Worm (Caenorhabditis elegans) whole organism, young adult: ENCODE measurements around the gene K02D10.4.

ENCODE experiments used
- B0035.1 ChIP-seq: sonication (generic microtip); optimal IDR thresholded peaks from 2 replicates; lab custom pipeline; 2016; ENCODE audit warnings: missing genetic modification characterization, mild to moderate bottlenecking, missing compliant biosample characterization, missing genotype, missing genetic modification reagents
- D2030.7 ChIP-seq: fragments of 200-800 bp; sonication (Bioruptor generic); IDR thresholded peaks from 2 replicates; pipeline ENCODE4 v1.3.6; 2022; ENCODE audit warnings: missing genetic modification reagents, missing genetic modification characterization, missing compliant biosample characterization
- akir-1 ChIP-seq: fragments of 200-800 bp; sonication (Bioruptor generic); optimal IDR thresholded peaks from 2 replicates; lab custom pipeline; 2018; ENCODE audit warnings: mild to moderate bottlenecking, missing genetic modification characterization, moderate library complexity, missing compliant biosample characterization
- athp-1 ChIP-seq: sonication (generic microtip); optimal IDR thresholded peaks from 2 replicates; lab custom pipeline; 2017; ENCODE audit warnings: mild to moderate bottlenecking, missing genetic modification characterization, missing compliant biosample characterization
- chd-7 ChIP-seq: sonication (generic microtip); optimal IDR thresholded peaks from 2 replicates; lab custom pipeline; 2016; ENCODE audit warnings: mild to moderate bottlenecking, missing genetic modification characterization, moderate library complexity, missing compliant biosample characterization
- lsy-27 ChIP-seq: sonication (generic microtip); optimal IDR thresholded peaks from 2 replicates; lab custom pipeline; 2017; ENCODE audit warnings: missing genetic modification characterization, mild to moderate bottlenecking, missing compliant biosample characterization, antibody characterized with exemption, missing genotype, borderline replicate concordance; ENCODE audit not compliant: insufficient read depth
- nfya-2 ChIP-seq: fragments of 200-800 bp; sonication (Bioruptor generic); IDR thresholded peaks from 2 replicates; pipeline ENCODE4 v1.3.6; 2022; ENCODE audit warnings: missing genetic modification reagents, missing genetic modification characterization, missing compliant biosample characterization
- repo-1 ChIP-seq: sonication (generic microtip); optimal IDR thresholded peaks from 2 replicates; lab custom pipeline; 2017; ENCODE audit warnings: mild to moderate bottlenecking, missing genetic modification characterization, missing compliant biosample characterization
- sptf-2 ChIP-seq: fragments of 200-800 bp; sonication (Bioruptor generic); optimal IDR thresholded peaks from 2 replicates; lab custom pipeline; 2018; ENCODE audit warnings: mild to moderate bottlenecking, missing genetic modification characterization, missing compliant biosample characterization
- unc-130 ChIP-seq: sonication (generic microtip); optimal IDR thresholded peaks from 2 replicates; lab custom pipeline; 2016; ENCODE audit warnings: missing genetic modification reagents, missing genetic modification characterization, missing compliant biosample characterization
- zfh-2 ChIP-seq: fragments of 200-800 bp; sonication (Bioruptor generic); conservative IDR thresholded peaks from 2 replicates; pipeline ENCODE4 v1.3.6; 2022; ENCODE audit warnings: missing genetic modification reagents, missing genetic modification characterization, missing compliant biosample characterization

DNA sequence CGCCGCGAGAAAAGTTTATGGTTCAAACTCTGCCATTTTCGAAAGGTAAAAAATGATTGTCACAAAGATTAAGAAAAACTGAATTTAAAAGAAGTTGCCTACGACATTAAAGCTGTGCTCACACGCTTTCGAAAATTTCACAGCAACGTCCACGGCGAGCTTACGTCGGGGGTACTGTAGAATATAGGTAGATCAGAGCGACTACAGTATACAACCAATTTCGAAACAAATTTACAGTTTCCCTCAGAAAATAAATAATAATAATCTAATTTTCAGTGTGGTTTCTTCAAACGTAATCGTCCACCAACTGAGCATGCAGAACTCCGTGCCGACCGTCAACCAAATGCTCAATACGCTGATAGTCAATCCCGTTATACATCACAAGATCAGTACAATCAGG lies 44.7 kb upstream of the K02D10.4 start:
- TF ChIP-seq nfya-2 (GFP tag; lab: Robert Waterston, UW) (no peak), unc-130 (no peak), sptf-2 (GFP tag; lab: Kevin White, UChicago) (no peak), lsy-27 (tag; lab: Kevin White, UChicago) (no peak), chd-7 (no peak), repo-1 (tag; lab: Kevin White, UChicago) (no peak), zfh-2 (GFP tag; lab: Robert Waterston, UW) (no peak), B0035.1 (tag; lab: Kevin White, UChicago) (no peak), akir-1 (GFP tag; lab: Kevin White, UChicago) (no peak), athp-1 (tag; lab: Kevin White, UChicago) (no peak), D2030.7 (GFP tag; lab: Robert Waterston, UW) (no peak)
